Worm (Caenorhabditis elegans) whole organism, midembryonic: ENCODE data around the gene ldp-1.

Experiments
- T22C8.4 ChIP-seq: fragments of 200-800 bp; sonication (Bioruptor generic); IDR thresholded peaks from 2 replicates; pipeline ENCODE4 v1.3.6; 2022; ENCODE audit warnings: missing genetic modification characterization, missing compliant biosample characterization
- cog-1 ChIP-seq: sonication (generic microtip); optimal IDR thresholded peaks from 2 replicates; lab custom pipeline; 2016; ENCODE audit warnings: missing genetic modification characterization, missing compliant biosample characterization
- flt-1 ChIP-seq: fragments of 200-800 bp; sonication (Bioruptor generic); IDR thresholded peaks from 2 replicates; pipeline ENCODE4 v1.3.6; 2022; ENCODE audit warnings: missing genetic modification characterization, missing compliant biosample characterization
- klf-2 ChIP-seq: fragments of 200-800 bp; sonication (Bioruptor generic); conservative IDR thresholded peaks from 2 replicates; pipeline ENCODE4 v1.3.6; 2022; ENCODE audit warnings: missing genetic modification reagents, missing genetic modification characterization, missing compliant biosample characterization
- med-1 ChIP-seq: sonication (generic microtip); optimal IDR thresholded peaks from 2 replicates; lab custom pipeline; 2017; ENCODE audit warnings: missing genetic modification characterization, mild to moderate bottlenecking, missing compliant biosample characterization, antibody characterized with exemption, missing genetic modification reagents; ENCODE audit not compliant: insufficient read depth
- ref-1 ChIP-seq: fragments of 200-800 bp; sonication (Bioruptor generic); conservative IDR thresholded peaks from 2 replicates; pipeline ENCODE4 v1.3.6; 2022; ENCODE audit warnings: missing genetic modification reagents, missing genetic modification characterization, missing compliant biosample characterization
- tab-1 ChIP-seq: fragments of 200-800 bp; sonication (Bioruptor generic); IDR thresholded peaks from 2 replicates; pipeline ENCODE4 v1.3.6; 2022; ENCODE audit warnings: missing genetic modification characterization, missing compliant biosample characterization
- ztf-23 ChIP-seq: fragments of 200-800 bp; sonication (Bioruptor generic); IDR thresholded peaks from 2 replicates; pipeline ENCODE4 v1.3.6; 2022; ENCODE audit warnings: missing genetic modification reagents, missing genetic modification characterization, missing compliant biosample characterization
- ztf-29 ChIP-seq: fragments of 200-800 bp; sonication (Bioruptor generic); IDR thresholded peaks from 2 replicates; pipeline ENCODE4 v1.3.6; 2022; ENCODE audit warnings: missing genetic modification reagents, missing genetic modification characterization, missing compliant biosample characterization

Gene ldp-1

DNA sequence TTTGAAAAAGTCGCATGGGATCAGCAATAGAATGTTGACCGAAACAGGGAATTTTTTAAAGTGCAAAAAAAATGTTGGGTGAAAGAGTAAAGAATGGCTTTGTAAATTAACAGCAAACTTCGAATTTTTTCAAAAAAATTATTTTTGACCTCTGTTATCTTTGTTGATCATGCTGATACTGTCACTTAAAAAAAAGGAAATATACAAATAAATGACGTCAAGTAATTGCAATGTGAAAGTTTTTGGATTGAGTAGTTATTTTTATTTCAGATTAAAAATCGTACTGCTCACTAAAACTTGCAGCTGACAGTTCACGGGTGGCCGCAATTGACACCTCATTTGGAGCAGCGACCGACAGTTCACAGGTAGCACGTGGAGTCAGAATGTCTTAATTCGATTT, 23.5 kb downstream of the ldp-1 start, which contains the start of gene C45H4.13:
TSS of gene C45H4.13 (minus strand) at position 101 of the 400 bp plus-strand sequence.
- TF ChIP-seq klf-2 (GFP tag; lab: Robert Waterston, UW) (no peak), flt-1 (GFP tag; lab: Robert Waterston, UW) (no peak), cog-1 (no peak), T22C8.4 (GFP tag; lab: Robert Waterston, UW) (no peak), ref-1 (GFP tag; lab: Robert Waterston, UW) (no peak), med-1 (no peak)

DNA sequence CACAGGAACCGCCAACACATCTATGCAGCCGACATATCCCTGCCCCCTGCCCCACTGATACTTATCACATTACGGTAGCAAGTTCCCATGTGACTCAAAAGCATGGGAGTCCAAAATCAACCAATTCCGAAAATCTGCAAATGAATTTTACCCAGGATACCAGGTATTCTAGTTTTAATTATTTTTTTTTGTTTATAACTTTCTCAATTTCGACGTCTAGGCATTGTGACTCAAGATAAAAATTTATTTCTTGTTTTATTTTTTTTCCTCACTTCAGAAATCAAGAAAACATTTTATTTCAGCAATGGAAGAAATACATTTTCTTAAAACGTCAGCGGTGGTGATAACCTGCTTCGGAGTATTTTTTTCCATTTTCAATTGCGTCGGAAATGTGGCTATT, 24.1 kb downstream of the ldp-1 start, which contains the start of gene srbc-24:
TSS of gene srbc-24 (plus strand) at position 301 of the 400 bp plus-strand sequence.
- TF ChIP-seq tab-1 (GFP tag; lab: Robert Waterston, UW), result no peak
- TF ChIP-seq klf-2 (GFP tag; lab: Robert Waterston, UW), result no peak
- TF ChIP-seq ztf-29 (GFP tag; lab: Robert Waterston, UW), result no peak
- no peak for TF ChIP-seq ref-1 (GFP tag; lab: Robert Waterston, UW)
- no peak for TF ChIP-seq cog-1
- no peak for TF ChIP-seq ztf-23 (GFP tag; lab: Robert Waterston, UW)

DNA sequence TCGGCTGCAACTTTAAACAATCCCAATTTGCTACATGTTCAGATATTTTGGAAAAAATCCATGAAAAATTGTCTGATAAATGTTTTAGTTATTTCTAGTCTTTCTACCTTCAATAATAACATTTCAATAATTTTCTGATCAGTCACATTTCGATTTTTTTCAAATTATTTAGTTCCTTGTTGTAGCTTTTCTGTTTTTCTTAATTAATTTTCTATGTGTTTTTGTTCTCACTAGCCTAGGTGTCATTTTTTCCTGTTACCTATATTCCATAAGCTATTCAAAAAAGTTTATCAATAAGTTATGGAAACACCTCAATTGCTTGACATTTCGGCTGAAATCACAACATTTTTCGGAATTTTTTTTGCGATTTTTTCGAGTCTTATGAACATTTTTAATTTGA, 25.9 kb downstream of the ldp-1 start, which contains the start of gene srbc-23:
TSS of gene srbc-23 (plus strand) at position 301 of the 400 bp plus-strand sequence.
- TF ChIP-seq T22C8.4 (GFP tag; lab: Robert Waterston, UW) (no peak), med-1 (no peak)

DNA sequence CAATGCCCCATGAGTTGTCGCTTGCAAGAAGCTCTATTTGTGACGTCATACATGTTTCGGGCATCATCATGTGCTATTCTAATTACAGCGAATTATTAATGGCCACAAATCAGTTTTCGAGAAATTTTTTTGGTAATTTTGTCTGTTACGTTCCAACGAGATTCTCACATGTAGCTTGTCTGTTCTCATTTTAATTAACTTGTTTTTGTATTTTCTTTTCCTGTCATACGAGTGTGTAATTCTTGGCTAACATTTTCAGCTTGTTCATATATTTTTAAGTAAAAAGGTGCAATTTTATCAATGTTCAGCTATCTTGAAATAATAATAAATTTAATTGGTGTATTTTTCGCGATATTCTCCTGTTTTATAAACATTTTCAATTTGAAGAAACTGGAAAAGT, 27.9 kb downstream of the ldp-1 start, which contains the start of gene srbc-21:
TSS of gene srbc-21 (plus strand) at position 301 of the 400 bp plus-strand sequence.
- TF ChIP-seq T22C8.4 (GFP tag; lab: Robert Waterston, UW) (no peak), ztf-23 (GFP tag; lab: Robert Waterston, UW) (no peak), ref-1 (GFP tag; lab: Robert Waterston, UW) (no peak), tab-1 (GFP tag; lab: Robert Waterston, UW) (no peak), klf-2 (GFP tag; lab: Robert Waterston, UW) (no peak), med-1 (no peak), flt-1 (GFP tag; lab: Robert Waterston, UW) (no peak), cog-1 (no peak), ztf-29 (GFP tag; lab: Robert Waterston, UW) (no peak)

ce11 chrV:2156830-2157229, 29.5 kb downstream of the ldp-1 start, which contains the start of gene srbc-22:
TSS of gene srbc-22 (plus strand) at chrV:2157130.
- no peak for TF ChIP-seq flt-1 (GFP tag; lab: Robert Waterston, UW)
- no peak for TF ChIP-seq T22C8.4 (GFP tag; lab: Robert Waterston, UW)
- TF ChIP-seq ztf-23 (GFP tag; lab: Robert Waterston, UW), result no peak
- TF ChIP-seq cog-1, result no peak
- TF ChIP-seq med-1, result no peak
- no peak for TF ChIP-seq klf-2 (GFP tag; lab: Robert Waterston, UW)
- no peak for TF ChIP-seq ztf-29 (GFP tag; lab: Robert Waterston, UW)
- no peak for TF ChIP-seq ref-1 (GFP tag; lab: Robert Waterston, UW)
- TF ChIP-seq tab-1 (GFP tag; lab: Robert Waterston, UW), result no peak

ce11 chrV:2159331-2159730, 32.0 kb downstream of the ldp-1 start, which contains the start of gene C45H4.14:
TSS of gene C45H4.14 (minus strand) at chrV:2159431.
- TF ChIP-seq med-1 (no peak), ztf-29 (GFP tag; lab: Robert Waterston, UW) (no peak), cog-1 (no peak), flt-1 (GFP tag; lab: Robert Waterston, UW) (no peak), ref-1 (GFP tag; lab: Robert Waterston, UW) (no peak), klf-2 (GFP tag; lab: Robert Waterston, UW) (no peak)

- TF ChIP-seq T22C8.4 (GFP tag; lab: Robert Waterston, UW), result no peak
- TF ChIP-seq tab-1 (GFP tag; lab: Robert Waterston, UW), result no peak
- TF ChIP-seq ref-1 (GFP tag; lab: Robert Waterston, UW), result no peak
- no peak for TF ChIP-seq ztf-23 (GFP tag; lab: Robert Waterston, UW)
- no peak for TF ChIP-seq med-1
- no peak for TF ChIP-seq flt-1 (GFP tag; lab: Robert Waterston, UW)
- no peak for TF ChIP-seq ztf-29 (GFP tag; lab: Robert Waterston, UW)
- no peak for TF ChIP-seq klf-2 (GFP tag; lab: Robert Waterston, UW)
- no peak for TF ChIP-seq cog-1
Measured at ce11 chrV:2163735-2164134, 36.4 kb downstream of the ldp-1 start, which contains the start of gene str-255. TSS of gene str-255 (minus strand) at chrV:2163835.

ce11 chrV:2166679-2167078, 39.3 kb downstream of the ldp-1 start, which contains the start of gene srbc-19:
TSS of gene srbc-19 (minus strand) at chrV:2166779.
- TF ChIP-seq ref-1 (GFP tag; lab: Robert Waterston, UW), result no peak
- no peak for TF ChIP-seq flt-1 (GFP tag; lab: Robert Waterston, UW)
- TF ChIP-seq med-1, result no peak
- TF ChIP-seq tab-1 (GFP tag; lab: Robert Waterston, UW), result no peak
- no peak for TF ChIP-seq klf-2 (GFP tag; lab: Robert Waterston, UW)
- no peak for TF ChIP-seq cog-1
- no peak for TF ChIP-seq T22C8.4 (GFP tag; lab: Robert Waterston, UW)
- no peak for TF ChIP-seq ztf-29 (GFP tag; lab: Robert Waterston, UW)
- no peak for TF ChIP-seq ztf-23 (GFP tag; lab: Robert Waterston, UW)

ce11 chrV:2174465-2174864, 47.1 kb downstream of the ldp-1 start:
- TF ChIP-seq tab-1 (GFP tag; lab: Robert Waterston, UW) (no peak), cog-1 (no peak), ref-1 (GFP tag; lab: Robert Waterston, UW) (no peak), T22C8.4 (GFP tag; lab: Robert Waterston, UW) (no peak), klf-2 (GFP tag; lab: Robert Waterston, UW) (no peak), flt-1 (GFP tag; lab: Robert Waterston, UW) (no peak), ztf-29 (GFP tag; lab: Robert Waterston, UW) (no peak), ztf-23 (GFP tag; lab: Robert Waterston, UW) (no peak), med-1 (no peak)

ce11 chrV:2175242-2175641, 47.9 kb downstream of the ldp-1 start, which contains the start of gene C45H4.18:
TSS of gene C45H4.18 (plus strand) at chrV:2175542.
- no peak for TF ChIP-seq tab-1 (GFP tag; lab: Robert Waterston, UW)
- TF ChIP-seq med-1, result no peak
- TF ChIP-seq flt-1 (GFP tag; lab: Robert Waterston, UW), result no peak
- TF ChIP-seq ztf-23 (GFP tag; lab: Robert Waterston, UW), result no peak
- TF ChIP-seq ztf-29 (GFP tag; lab: Robert Waterston, UW), result no peak
- TF ChIP-seq T22C8.4 (GFP tag; lab: Robert Waterston, UW), result no peak
- TF ChIP-seq ref-1 (GFP tag; lab: Robert Waterston, UW), result no peak
- TF ChIP-seq cog-1, result no peak
- TF ChIP-seq klf-2 (GFP tag; lab: Robert Waterston, UW), result no peak
